Worm (Caenorhabditis elegans) whole organism, L3 larva: ENCODE results near the gene mop-25.1.

Experiments used
- R02D3.7 ChIP-seq: fragments of 150-350 bp; optimal IDR thresholded peaks from 2 replicates; lab custom pipeline; 2014; ENCODE audit warnings: missing biosample characterization, missing genetic modification characterization
- ceh-82 ChIP-seq: fragments of 150-350 bp; optimal IDR thresholded peaks from 2 replicates; lab custom pipeline; 2014; ENCODE audit warnings: missing biosample characterization, missing genetic modification characterization
- egl-27 ChIP-seq: sonication (generic microtip); optimal IDR thresholded peaks from 4 replicates; lab custom pipeline; 2017; ENCODE audit warnings: missing biosample characterization, missing genetic modification reagents, missing genetic modification characterization
- nfya-1 ChIP-seq: sonication (generic microtip); optimal IDR thresholded peaks from 2 replicates; lab custom pipeline; 2017; ENCODE audit warnings: missing genetic modification characterization, mild to moderate bottlenecking, missing compliant biosample characterization, antibody characterized with exemption, moderate library complexity; ENCODE audit not compliant: insufficient read depth
- nhr-12 ChIP-seq: fragments of 150-350 bp; optimal IDR thresholded peaks from 2 replicates; lab custom pipeline; 2014; ENCODE audit warnings: missing biosample characterization, missing genetic modification characterization
- nhr-23 ChIP-seq: fragments of 150-350 bp; optimal IDR thresholded peaks from 2 replicates; lab custom pipeline; 2014; ENCODE audit warnings: missing biosample characterization, missing genetic modification reagents, missing genetic modification characterization
- nhr-237 ChIP-seq: fragments of 150-350 bp; optimal IDR thresholded peaks from 2 replicates; lab custom pipeline; 2014; ENCODE audit warnings: missing biosample characterization, missing genetic modification characterization
- tbx-2 ChIP-seq: sonication (generic microtip); optimal IDR thresholded peaks from 2 replicates; lab custom pipeline; 2016; ENCODE audit warnings: mild to moderate bottlenecking, missing genetic modification characterization, missing compliant biosample characterization
- unc-39 ChIP-seq: sonication (generic microtip); optimal IDR thresholded peaks from 4 replicates; lab custom pipeline; 2017; ENCODE audit warnings: missing biosample characterization, missing genetic modification characterization
- unc-62 ChIP-seq: fragments of 150-350 bp; sonication (generic microtip); optimal IDR thresholded peaks from 4 replicates; lab custom pipeline; 2014; ENCODE audit warnings: missing biosample characterization, missing genetic modification reagents, missing genetic modification characterization
- ztf-4 ChIP-seq: fragments of 150-350 bp; optimal IDR thresholded peaks from 2 replicates; lab custom pipeline; 2014; ENCODE audit warnings: missing biosample characterization, missing genetic modification characterization

- TF ChIP-seq ceh-82: no peak
- TF ChIP-seq egl-27 (tag; lab: Kevin White, UChicago): no peak
- TF ChIP-seq unc-62 (GFP tag; lab: Kevin White, UChicago): no peak
- no peak for TF ChIP-seq nhr-12
- TF ChIP-seq R02D3.7: no peak
- TF ChIP-seq nfya-1 (tag; lab: Kevin White, UChicago): no peak
- no peak for TF ChIP-seq ztf-4 (tag; lab: Kevin White, UChicago)
- TF ChIP-seq nhr-237 (tag; lab: Kevin White, UChicago): no peak
- no peak for TF ChIP-seq tbx-2 (tag; lab: Kevin White, UChicago)
- no peak for TF ChIP-seq unc-39
- TF ChIP-seq nhr-23 (tag; lab: Kevin White, UChicago): no peak
Measured at ce11 chrX:3988575-3988974, 23.4 kb upstream of the mop-25.1 start.
